Worm (Caenorhabditis elegans) whole organism, dauer: ENCODE results near the gene F28A10.5.
"Not testable (repeated sequence)": the region's sequence is repeated elsewhere in the genome, so short reads cannot be mapped to it uniquely, and the experiment has no call there.

ENCODE experiments used
- unc-62 ChIP-seq: sonication (generic microtip); optimal IDR thresholded peaks from 2 replicates; lab custom pipeline; 2017; ENCODE audit warnings: missing biosample characterization, missing genetic modification reagents, missing genetic modification characterization

Gene F28A10.5

DNA sequence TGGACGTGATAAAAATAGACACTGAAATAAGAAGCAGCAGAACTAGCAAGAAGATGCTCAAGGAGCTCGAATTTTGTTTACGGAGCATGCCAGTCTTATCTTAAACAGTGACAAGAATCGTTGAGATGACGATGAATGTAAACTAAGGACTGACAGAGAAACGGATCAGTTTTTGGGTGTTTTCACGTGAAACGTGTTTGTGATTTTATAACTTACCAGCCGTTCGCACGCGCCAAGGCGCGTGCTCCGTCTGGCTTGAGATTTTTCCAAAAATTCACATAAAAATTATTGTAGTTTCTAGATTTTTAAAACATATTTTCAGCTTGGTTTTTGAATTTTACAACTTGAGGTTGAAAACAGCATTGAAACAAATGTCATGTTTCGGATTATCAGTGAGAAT lies at the start of gene F28A10.5:
Gene F28A10.5 (minus strand): TSS at position 101 of the 400 bp plus-strand sequence.
- not testable (repeated sequence) for TF ChIP-seq unc-62 (GFP tag; lab: Kevin White, UChicago)

DNA sequence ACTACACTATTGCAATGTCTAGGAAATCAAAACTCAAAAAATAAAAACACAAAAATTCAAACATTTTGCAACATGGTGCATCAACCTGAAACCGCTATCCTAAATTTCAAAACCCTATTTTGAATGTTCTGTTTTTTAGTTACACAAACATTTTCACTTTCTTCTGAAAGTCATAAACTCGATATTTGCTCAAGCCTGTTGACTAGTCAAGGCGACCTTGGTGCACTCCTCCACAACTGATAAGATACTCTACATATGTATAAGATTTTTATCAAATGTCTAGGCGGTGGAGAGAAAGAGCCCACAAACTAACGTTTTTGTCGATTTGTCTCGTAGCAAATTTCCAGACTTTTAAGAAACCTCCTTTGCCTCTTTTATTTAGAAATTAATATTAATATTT lies 37.6 kb upstream of the F28A10.5 start, which contains the start of gene T07D3.4:
Gene T07D3.4 (plus strand): TSS at position 286 of the 400 bp plus-strand sequence.
- TF ChIP-seq unc-62 (GFP tag; lab: Kevin White, UChicago), result no peak

- TF ChIP-seq unc-62 (GFP tag; lab: Kevin White, UChicago), result no peak
Measured at ce11 chrII:884204-884603, 33.7 kb upstream of the F28A10.5 start.

DNA sequence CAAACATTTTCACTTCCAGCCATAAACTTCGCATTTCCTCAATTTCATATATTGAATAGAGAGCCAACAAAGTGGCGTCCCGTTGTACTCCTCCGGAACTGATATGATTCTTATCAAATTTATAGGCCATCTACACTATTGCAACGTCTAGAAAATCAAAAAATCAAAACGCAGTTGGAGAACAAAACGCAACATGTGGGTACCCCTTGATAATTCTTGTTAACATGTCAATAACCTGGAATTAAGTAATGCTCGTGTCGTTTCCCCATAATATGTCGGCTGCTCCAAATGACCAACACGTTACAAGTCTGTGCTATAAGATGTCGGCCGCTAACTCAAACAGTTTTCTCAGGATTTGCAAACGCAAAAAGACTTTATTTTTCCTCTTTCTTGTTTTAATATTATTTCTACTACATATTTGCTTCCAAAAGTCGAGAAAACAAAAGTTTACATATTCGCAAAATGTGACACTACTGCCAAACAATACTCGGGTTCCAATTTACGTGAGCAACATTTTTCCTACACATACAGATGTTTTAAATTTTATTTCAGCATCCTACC lies 30.3 kb upstream of the F28A10.5 start:
- no peak for TF ChIP-seq unc-62 (GFP tag; lab: Kevin White, UChicago)

- TF ChIP-seq unc-62 (GFP tag; lab: Kevin White, UChicago), result no peak
Measured at ce11 chrII:875739-876138, 25.3 kb upstream of the F28A10.5 start.

- TF ChIP-seq unc-62 (GFP tag; lab: Kevin White, UChicago), result no peak
Measured at ce11 chrII:872993-873787, 22.7 kb upstream of the F28A10.5 start, which contains the start of gene alg-2. Gene alg-2, plus strand, starts transcription at chrII:873212.

DNA sequence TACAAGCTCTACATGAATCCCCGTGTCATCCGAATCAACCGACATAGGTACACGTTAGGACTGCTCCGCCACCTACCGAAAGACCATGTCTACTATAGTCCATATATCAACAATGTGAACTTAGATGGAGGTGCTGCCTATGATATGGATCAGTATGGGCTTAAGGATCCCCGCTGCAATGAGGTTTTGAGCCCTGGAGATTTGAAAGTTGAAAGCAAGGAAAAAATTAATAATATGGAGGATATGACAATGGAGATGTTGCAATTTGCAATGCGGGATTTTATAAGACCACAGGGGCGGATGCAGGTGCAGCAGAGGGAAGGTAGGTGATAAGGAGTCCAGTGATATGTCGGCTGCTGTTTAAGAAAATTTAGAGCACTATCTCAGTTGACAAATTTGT lies 18.8 kb upstream of the F28A10.5 start:
- TF ChIP-seq unc-62 (GFP tag; lab: Kevin White, UChicago), result no peak

DNA sequence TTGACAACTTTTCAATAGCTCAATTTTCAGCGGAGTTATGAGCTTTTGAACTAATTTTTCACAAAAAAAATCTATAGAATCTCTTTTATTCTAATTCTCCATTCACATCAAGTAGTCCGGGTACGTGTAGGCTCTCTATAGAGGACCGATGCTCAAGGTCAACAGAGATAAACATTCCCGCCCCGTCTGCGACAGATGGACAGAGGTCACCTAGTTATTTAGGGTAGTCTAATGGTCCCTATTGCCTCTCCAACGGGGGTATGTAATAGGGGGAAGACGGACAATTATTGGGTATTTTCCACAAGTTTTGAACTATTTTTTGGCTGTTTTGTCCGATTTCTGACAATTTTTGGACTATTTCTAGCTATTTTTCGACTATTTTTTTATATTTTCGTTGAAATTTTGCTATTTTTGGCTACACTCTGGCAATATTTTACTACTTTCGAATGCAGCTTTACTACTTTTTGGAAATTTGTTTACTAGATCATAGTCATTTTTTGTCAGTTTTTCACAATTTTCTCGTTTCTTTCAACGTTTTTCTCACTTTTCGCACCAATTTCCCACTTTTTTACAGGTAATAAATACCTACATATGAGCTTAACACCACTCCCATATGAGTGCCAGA lies 17.9 kb upstream of the F28A10.5 start, which contains the start of gene fbxc-51:
Gene fbxc-51 (plus strand): TSS at position 575 of the 625 bp plus-strand sequence.
- no peak for TF ChIP-seq unc-62 (GFP tag; lab: Kevin White, UChicago)

ce11 chrII:866801-867200 lies 16.3 kb upstream of the F28A10.5 start, which contains the start of gene Y46B2A.3:
Gene Y46B2A.3, minus strand, starts transcription at chrII:866901.
- no peak for TF ChIP-seq unc-62 (GFP tag; lab: Kevin White, UChicago)

DNA sequence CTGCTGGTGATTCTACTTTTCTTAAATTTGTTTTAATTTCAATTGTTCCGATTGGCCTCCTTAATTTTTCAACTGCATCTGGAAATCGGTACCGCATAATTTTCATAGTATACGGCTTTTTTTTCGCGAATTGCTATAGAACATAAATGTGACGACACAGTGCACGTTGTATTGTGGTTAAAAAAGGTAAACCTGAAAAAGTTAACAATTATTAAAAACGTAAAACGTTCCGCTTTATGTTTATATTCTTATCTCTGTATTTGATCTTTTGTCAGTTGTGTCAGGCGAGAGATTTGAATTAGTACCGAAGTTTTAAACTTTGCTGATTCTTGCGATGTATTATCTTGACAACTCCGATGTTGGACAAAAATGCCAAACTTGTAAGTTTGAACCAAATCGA lies 11.1 kb upstream of the F28A10.5 start, which contains the start of gene Y46B2A.4:
Gene Y46B2A.4 (plus strand): TSS at position 301 of the 400 bp plus-strand sequence.
- no peak for TF ChIP-seq unc-62 (GFP tag; lab: Kevin White, UChicago)

ce11 chrII:848519-848918 lies 1.9 kb downstream of the F28A10.5 start, which contains the start of the genes acdh-9 and F28A10.13:
Gene acdh-9, minus strand, starts transcription at chrII:848603.
Gene F28A10.13, plus strand, starts transcription at chrII:848812.
- TF ChIP-seq unc-62 (GFP tag; lab: Kevin White, UChicago), result no peak

ce11 chrII:845618-846017 lies 4.8 kb downstream of the F28A10.5 start, which contains the start of gene F28A10.7:
Gene F28A10.7, minus strand, starts transcription at chrII:845718.
- TF ChIP-seq unc-62 (GFP tag; lab: Kevin White, UChicago), result no peak

DNA sequence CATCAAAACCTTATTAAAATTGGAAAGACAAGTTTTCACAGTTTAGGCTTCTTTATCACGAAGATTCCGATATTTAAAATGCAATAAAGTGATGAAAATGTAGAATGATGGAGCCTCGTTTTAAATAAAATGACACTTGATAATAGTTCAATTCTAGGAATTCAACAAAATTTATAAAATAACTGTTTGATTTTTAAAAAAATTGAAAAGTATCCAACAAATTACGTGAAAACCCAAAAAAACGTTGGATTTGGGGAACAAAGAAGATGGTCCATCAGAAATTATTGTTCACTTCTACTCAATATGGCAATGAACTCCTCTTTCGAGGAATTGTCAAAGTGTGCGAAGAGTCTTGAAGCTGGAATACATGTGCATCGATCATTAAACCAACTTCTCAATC lies 6.5 kb downstream of the F28A10.5 start, which contains the start of gene F28A10.4:
Gene F28A10.4 (plus strand): TSS at position 301 of the 400 bp plus-strand sequence.
- TF ChIP-seq unc-62 (GFP tag; lab: Kevin White, UChicago), result no peak

ce11 chrII:840131-840530 lies 10.3 kb downstream of the F28A10.5 start, which contains the start of gene clc-33:
Gene clc-33, plus strand, starts transcription at chrII:840431.
- no peak for TF ChIP-seq unc-62 (GFP tag; lab: Kevin White, UChicago)

- no peak for TF ChIP-seq unc-62 (GFP tag; lab: Kevin White, UChicago)
Measured at ce11 chrII:838414-838813, 12.1 kb downstream of the F28A10.5 start, which contains the start of gene F28A10.8. Gene F28A10.8, minus strand, starts transcription at chrII:838514.
